Fruit fly (Drosophila melanogaster): ENCODE results near the gene CG18814.

CG18814 gene

dm6 chr3L:16339463-16339862 lies 30.2 kb upstream of the CG18814 start:
- TF ChIP-seq pad (GFP tag; optimal IDR thresholded peaks at IDR 0.05) (no peak), cnc (optimal IDR thresholded peaks at IDR 0.05) (no peak), Clk (GFP tag; optimal IDR thresholded peaks at IDR 0.05) (no peak), bab1 (GFP tag; optimal IDR thresholded peaks at IDR 0.05) (no peak), Mnt (GFP tag; optimal IDR thresholded peaks at IDR 0.05) (no peak)

- no peak for TF ChIP-seq CG12768 (GFP tag; optimal IDR thresholded peaks at IDR 0.05)
- TF ChIP-seq ovo (GFP tag; optimal IDR thresholded peaks at IDR 0.05), result no peak
- TF ChIP-seq tj (GFP tag; optimal IDR thresholded peaks at IDR 0.05), result no peak
- no peak for TF ChIP-seq Crg-1 (GFP tag; optimal IDR thresholded peaks at IDR 0.05)
- no peak for TF ChIP-seq kay (GFP tag; ENCODE audit: borderline replicate concordance)
- TF ChIP-seq CG11617 (GFP tag; optimal IDR thresholded peaks at IDR 0.05), result no peak
- no peak for TF ChIP-seq Clk (GFP tag; optimal IDR thresholded peaks at IDR 0.05)
- TF ChIP-seq pad (GFP tag; optimal IDR thresholded peaks at IDR 0.05), result no peak
- no peak for TF ChIP-seq toe (GFP tag; optimal IDR thresholded peaks at IDR 0.05)
- no peak for TF ChIP-seq Mnt (GFP tag; optimal IDR thresholded peaks at IDR 0.05)
- TF ChIP-seq CG5204 (GFP tag; optimal IDR thresholded peaks at IDR 0.05), result no peak
- no peak for TF ChIP-seq CG7101 (tag; optimal IDR thresholded peaks at IDR 0.05)
- TF ChIP-seq CG14711 (tag; optimal IDR thresholded peaks at IDR 0.05), result no peak
- no peak for TF ChIP-seq cnc (optimal IDR thresholded peaks at IDR 0.05)
- no peak for TF ChIP-seq Hr96 (GFP tag; optimal IDR thresholded peaks at IDR 0.05)
- no peak for TF ChIP-seq CG33017 (tag; optimal IDR thresholded peaks at IDR 0.05)
Observed at dm6 chr3L:16339873-16340272, 29.8 kb upstream of the CG18814 start.

DNA sequence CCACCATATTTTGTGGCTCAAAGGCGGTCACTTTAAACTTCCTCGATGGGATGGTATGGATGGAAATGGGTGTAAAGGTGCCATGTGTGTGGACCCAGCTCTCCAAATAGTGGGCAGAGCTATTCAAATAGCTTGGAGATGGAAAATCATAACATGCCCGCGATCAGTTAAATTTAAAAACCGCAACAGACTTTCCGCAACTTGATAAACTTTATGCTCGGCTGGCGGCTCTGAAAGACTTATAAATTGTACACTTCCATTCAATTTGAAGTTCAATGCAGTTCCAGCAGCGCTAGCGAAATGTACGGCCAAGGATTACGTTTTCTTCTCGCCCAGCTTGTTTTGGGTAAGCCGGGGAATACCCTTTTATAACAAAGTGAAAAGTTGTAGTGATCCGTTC lies 23.6 kb upstream of the CG18814 start, which contains the start of gene CG33257:
Gene CG33257 (plus strand): TSS at position 301 of the 400 bp plus-strand sequence.
- TF ChIP-seq tj (GFP tag; optimal IDR thresholded peaks at IDR 0.05) (no peak), cic (GFP tag; optimal IDR thresholded peaks at IDR 0.05) (no peak), bab1 (GFP tag; optimal IDR thresholded peaks at IDR 0.05) (no peak), CG1620 (GFP tag; optimal IDR thresholded peaks at IDR 0.05) (no peak), cnc (optimal IDR thresholded peaks at IDR 0.05) (no peak), ovo (GFP tag; optimal IDR thresholded peaks at IDR 0.05) (no peak), kay (GFP tag; ENCODE audit: borderline replicate concordance) (no peak), Clk (GFP tag; optimal IDR thresholded peaks at IDR 0.05) (no peak), Hr96 (GFP tag; optimal IDR thresholded peaks at IDR 0.05) (no peak), Mnt (GFP tag; optimal IDR thresholded peaks at IDR 0.05) (no peak), CG7101 (tag; optimal IDR thresholded peaks at IDR 0.05) (no peak)

dm6 chr3L:16347914-16348313 lies 21.7 kb upstream of the CG18814 start, which contains the start of gene mRpS34:
mRpS34 (plus strand) TSS chr3L:16348074.
- TF ChIP-seq bab1 (GFP tag; optimal IDR thresholded peaks at IDR 0.05) (no peak), toe (GFP tag; optimal IDR thresholded peaks at IDR 0.05) (no peak), tj (GFP tag; optimal IDR thresholded peaks at IDR 0.05) (no peak), Hr96 (GFP tag; optimal IDR thresholded peaks at IDR 0.05) (no peak), CG5204 (GFP tag; optimal IDR thresholded peaks at IDR 0.05) (no peak), Mnt (GFP tag; optimal IDR thresholded peaks at IDR 0.05) (no peak), CG11617 (GFP tag; optimal IDR thresholded peaks at IDR 0.05) (no peak)

DNA sequence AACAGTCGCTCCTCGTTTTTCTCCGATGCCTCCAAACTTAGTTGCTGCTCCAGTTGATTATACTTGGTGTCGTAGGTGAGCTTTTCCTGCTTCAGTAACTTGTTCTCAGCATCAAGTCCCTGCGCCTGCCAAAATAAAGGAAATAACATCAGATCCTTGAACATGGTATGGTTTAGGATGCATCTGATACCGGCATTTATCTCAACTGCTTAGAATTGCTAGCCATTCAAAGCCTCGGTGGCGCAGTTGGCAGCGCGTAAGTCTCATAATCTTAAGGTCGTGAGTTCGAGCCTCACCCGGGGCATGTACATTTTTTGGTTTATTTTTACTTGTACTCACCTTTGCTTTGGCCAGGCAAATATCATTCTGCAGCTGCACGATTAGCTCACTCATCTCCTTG lies 19.9 kb upstream of the CG18814 start:
- TF ChIP-seq CG1620 (GFP tag; optimal IDR thresholded peaks at IDR 0.05), result no peak
- no peak for TF ChIP-seq cnc (optimal IDR thresholded peaks at IDR 0.05)
- no peak for TF ChIP-seq toe (GFP tag; optimal IDR thresholded peaks at IDR 0.05)
- TF ChIP-seq Hr96 (GFP tag; optimal IDR thresholded peaks at IDR 0.05), result no peak
- no peak for TF ChIP-seq Clk (GFP tag; optimal IDR thresholded peaks at IDR 0.05)
- TF ChIP-seq CG33017 (tag; optimal IDR thresholded peaks at IDR 0.05), result no peak
- TF ChIP-seq tj (GFP tag; optimal IDR thresholded peaks at IDR 0.05), result no peak
- TF ChIP-seq bab1 (GFP tag; optimal IDR thresholded peaks at IDR 0.05), result no peak

DNA sequence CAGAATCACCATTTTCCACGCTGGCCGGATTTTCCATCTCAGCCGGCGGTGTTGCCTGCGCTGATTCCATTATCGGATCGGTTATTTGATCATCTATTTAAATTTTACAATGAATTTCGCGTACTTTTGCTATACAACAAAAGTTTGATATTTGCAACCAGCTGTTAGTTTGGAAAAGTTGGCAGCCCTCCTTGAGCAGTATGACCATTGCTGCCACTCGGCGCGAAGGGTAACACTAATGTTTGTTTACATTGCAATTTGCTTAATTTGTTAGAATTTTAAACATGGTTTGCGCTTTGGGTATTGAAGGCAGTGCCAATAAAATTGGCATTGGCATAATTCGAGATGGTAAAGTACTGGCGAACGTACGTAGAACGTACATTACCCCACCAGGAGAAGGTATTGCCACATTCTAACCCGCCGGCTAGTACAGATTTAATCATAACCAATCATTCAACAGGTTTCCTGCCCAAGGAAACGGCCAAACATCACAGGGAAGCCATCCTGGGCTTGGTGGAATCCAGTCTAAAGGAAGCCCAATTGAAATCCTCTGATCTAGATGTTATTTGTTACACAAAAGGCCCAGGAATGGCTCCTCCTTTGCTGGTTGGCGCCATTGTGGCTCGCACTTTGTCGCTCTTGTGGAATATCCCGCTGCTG lies 17.7 kb upstream of the CG18814 start, which contains the start of the genes Golgin104 and Tcs3:
Gene Golgin104 (minus strand): TSS at position 182 of the 660 bp plus-strand sequence.
Gene Tcs3 (plus strand): TSS at position 222 of the 660 bp plus-strand sequence.
- TF ChIP-seq kay (GFP tag; ENCODE audit: borderline replicate concordance) (no peak), bab1 (GFP tag; optimal IDR thresholded peaks at IDR 0.05) (peak; percentile 57), CG33017 (tag; optimal IDR thresholded peaks at IDR 0.05) (no peak), CG7045 (GFP tag; optimal IDR thresholded peaks at IDR 0.05) (no peak), CG7101 (tag; optimal IDR thresholded peaks at IDR 0.05) (no peak), CG14711 (tag; optimal IDR thresholded peaks at IDR 0.05) (no peak)

- TF ChIP-seq CG11617 (GFP tag; optimal IDR thresholded peaks at IDR 0.05) (no peak), bab1 (GFP tag; optimal IDR thresholded peaks at IDR 0.05) (no peak), Mnt (GFP tag; optimal IDR thresholded peaks at IDR 0.05) (no peak)
Observed at dm6 chr3L:16354197-16354596, 15.4 kb upstream of the CG18814 start, which contains the start of gene Pdh. Pdh (minus strand) TSS chr3L:16354297.
